Worm (Caenorhabditis elegans) whole organism, late embryonic: Measurements from ENCODE around the gene ssna-1.

Source experiments
- F13H6.1 ChIP-seq: sonication (generic microtip); optimal IDR thresholded peaks from 2 replicates; lab custom pipeline; 2016; ENCODE audit warnings: missing genetic modification characterization, missing compliant biosample characterization
- dve-1 ChIP-seq: sonication (generic microtip); optimal IDR thresholded peaks from 2 replicates; lab custom pipeline; 2017; ENCODE audit warnings: antibody characterized with exemption, mild to moderate bottlenecking, missing genetic modification characterization, missing compliant biosample characterization
- fkh-10 ChIP-seq: fragments of 150-350 bp; optimal IDR thresholded peaks from 2 replicates; lab custom pipeline; 2014; ENCODE audit warnings: missing biosample characterization, missing genetic modification reagents, missing genetic modification characterization
- hlh-30 ChIP-seq: sonication (generic microtip); optimal IDR thresholded peaks from 2 replicates; lab custom pipeline; 2017; ENCODE audit warnings: antibody characterized with exemption, missing genetic modification characterization, missing compliant biosample characterization; ENCODE audit not compliant: insufficient read depth
- nhr-11 ChIP-seq: fragments of 150-350 bp; optimal IDR thresholded peaks from 2 replicates; lab custom pipeline; 2014; ENCODE audit warnings: missing biosample characterization, missing genetic modification characterization
- ref-2 ChIP-seq: sonication (generic microtip); optimal IDR thresholded peaks from 2 replicates; lab custom pipeline; 2016; ENCODE audit warnings: missing genetic modification characterization, missing compliant biosample characterization
- unc-55 ChIP-seq: sonication (generic microtip); optimal IDR thresholded peaks from 2 replicates; lab custom pipeline; 2017; ENCODE audit warnings: missing biosample characterization, missing genetic modification reagents, missing genetic modification characterization

DNA sequence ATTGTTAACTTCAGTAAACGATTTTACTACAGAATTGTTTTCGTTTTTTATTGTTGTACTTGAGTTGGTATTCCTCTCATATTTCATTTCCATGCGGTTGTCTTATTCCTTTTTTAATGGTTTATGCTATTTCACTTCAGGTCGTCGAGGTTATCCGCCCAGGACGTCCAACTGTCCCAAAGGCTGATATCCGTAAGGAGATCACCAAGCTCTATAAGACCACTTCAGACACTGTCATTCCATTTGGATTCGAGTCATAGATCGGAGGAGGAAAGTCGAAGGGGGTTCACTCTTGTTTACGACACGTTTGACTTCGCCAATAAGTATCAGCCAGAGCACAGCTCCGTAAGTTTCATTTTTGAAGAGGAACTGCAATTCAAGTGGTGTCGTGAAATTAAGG is 1.3 kb upstream of the ssna-1 start, which contains the start of gene T07A9.14:
- TF ChIP-seq fkh-10 (no peak), ref-2 (tag; lab: Kevin White, UChicago) (no peak), dve-1 (tag; lab: Kevin White, UChicago) (no peak), nhr-11 (tag; lab: Kevin White, UChicago) (no peak), unc-55 (no peak), F13H6.1 (no peak), hlh-30 (tag; lab: Kevin White, UChicago) (no peak)
